Fruit fly (Drosophila melanogaster) whole organism: Measurements from ENCODE around the gene retinin.

Experiments used
- Dll ChIP-seq: fragments of >200 bp; optimal IDR thresholded peaks from 2 replicates; lab custom pipeline; 2017
- EcR ChIP-seq, 2 experiments: fragments of >200 bp; optimal IDR thresholded peaks; 2 replicates each; lab custom pipeline; 2017; ENCODE audit warnings: missing biosample characterization in 2 of 2, missing genetic modification characterization in 2 of 2, missing genetic modification reagents in 2 of 2
- pan ChIP-seq: fragments of >200 bp; optimal IDR thresholded peaks from 2 replicates; lab custom pipeline; 2017
- psq ChIP-seq: fragments of >200 bp; optimal IDR thresholded peaks from 2 replicates; lab custom pipeline; 2017
- usp ChIP-seq: fragments of >200 bp; optimal IDR thresholded peaks from 2 replicates; lab custom pipeline; 2017; ENCODE audit warnings: missing biosample characterization, missing genetic modification characterization, mixed read lengths

DNA sequence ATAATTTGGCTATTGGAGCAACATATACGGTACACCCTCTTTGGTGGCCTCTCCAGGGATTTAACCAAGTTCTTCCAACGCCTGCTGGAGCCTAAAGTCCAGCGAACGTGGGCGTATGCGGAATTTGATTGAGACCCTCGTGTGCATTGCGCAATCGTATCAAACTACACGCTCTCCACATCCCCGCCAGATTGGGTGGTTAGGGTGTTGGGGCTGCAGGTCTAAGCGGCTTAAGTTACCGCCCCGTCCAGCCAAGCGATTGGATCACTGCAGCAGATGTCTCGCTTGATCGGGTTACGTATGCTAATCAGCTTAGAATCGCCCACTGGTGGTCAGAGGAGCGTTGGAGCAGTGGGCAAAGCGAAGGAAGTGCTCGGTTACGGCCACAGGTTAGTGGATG is 993 bp upstream of the retinin start, which contains the start of gene CG33060:
- TF ChIP-seq pan (lab: Kevin White, UChicago) (no peak), psq (no peak), EcR (GFP tag; optimal IDR thresholded peaks at IDR 0.05; lab: Kevin White, UChicago) (no peak), usp (GFP tag; lab: Kevin White, UChicago) (no peak), Dll (lab: Kevin White, UChicago) (no peak)
